Worm (Caenorhabditis elegans): Measurements from ENCODE around the gene C41H7.2.

DNA sequence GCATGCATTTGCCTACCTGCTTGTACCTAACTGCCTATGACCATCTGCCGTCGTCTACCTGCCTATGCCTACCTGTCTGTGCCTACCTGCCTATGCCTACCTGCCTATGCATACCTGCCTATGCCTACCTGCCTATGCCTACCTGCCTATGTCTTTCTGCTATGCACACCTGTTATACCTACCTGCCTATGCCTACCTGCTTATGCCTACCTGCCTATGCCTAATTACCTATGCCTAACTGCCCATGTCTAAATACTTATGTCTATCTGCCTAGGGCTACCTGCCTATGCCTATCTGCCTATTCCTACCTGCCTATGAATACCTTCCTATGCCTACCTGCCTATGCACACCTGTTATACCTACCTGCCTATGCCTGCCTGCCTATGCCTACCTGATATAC lies 48.3 kb upstream of the C41H7.2 start:
- TF ChIP-seq pqm-1 (tag; optimal IDR thresholded peaks at IDR 0.05) (no peak), nhr-28 (tag; optimal IDR thresholded peaks at IDR 0.05) (no peak), unc-130 (GFP tag; optimal IDR thresholded peaks at IDR 0.05) (no peak), nhr-11 (tag; optimal IDR thresholded peaks at IDR 0.05) (no peak), nhr-25 (tag; optimal IDR thresholded peaks at IDR 0.05; ENCODE audit: borderline replicate concordance, insufficient read depth) (no peak), ceh-28 (tag; optimal IDR thresholded peaks at IDR 0.05) (no peak), daf-19 (GFP tag; conservative IDR thresholded peaks at IDR 0.05) (no peak), hlh-30 (tag; optimal IDR thresholded peaks at IDR 0.05; ENCODE audit: insufficient read depth) (no peak), ama-1 (optimal IDR thresholded peaks at IDR 0.05) (no peak), lin-15B (tag; optimal IDR thresholded peaks at IDR 0.05) (no peak), pha-4 (GFP tag; IDR thresholded peaks at IDR 0.05) (no peak), pha-4 (tag; optimal IDR thresholded peaks at IDR 0.05) (no peak), lin-13 (GFP tag; optimal IDR thresholded peaks at IDR 0.05) (no peak), F44E2.7 (GFP tag; IDR thresholded peaks at IDR 0.05) (no peak)

Data from whole organism, L4 larva.